Worm (Caenorhabditis elegans) whole organism, midembryonic: Measurements from ENCODE around the gene K12B6.4.

Source experiments
- T22C8.4 ChIP-seq: fragments of 200-800 bp; sonication (Bioruptor generic); IDR thresholded peaks from 2 replicates; pipeline ENCODE4 v1.3.6; 2022; ENCODE audit warnings: missing genetic modification characterization, missing compliant biosample characterization
- cog-1 ChIP-seq: sonication (generic microtip); optimal IDR thresholded peaks from 2 replicates; lab custom pipeline; 2016; ENCODE audit warnings: missing genetic modification characterization, missing compliant biosample characterization
- flt-1 ChIP-seq: fragments of 200-800 bp; sonication (Bioruptor generic); IDR thresholded peaks from 2 replicates; pipeline ENCODE4 v1.3.6; 2022; ENCODE audit warnings: missing genetic modification characterization, missing compliant biosample characterization
- klf-2 ChIP-seq: fragments of 200-800 bp; sonication (Bioruptor generic); conservative IDR thresholded peaks from 2 replicates; pipeline ENCODE4 v1.3.6; 2022; ENCODE audit warnings: missing genetic modification reagents, missing genetic modification characterization, missing compliant biosample characterization
- med-1 ChIP-seq: sonication (generic microtip); optimal IDR thresholded peaks from 2 replicates; lab custom pipeline; 2017; ENCODE audit warnings: missing genetic modification characterization, mild to moderate bottlenecking, missing compliant biosample characterization, antibody characterized with exemption, missing genetic modification reagents; ENCODE audit not compliant: insufficient read depth
- ref-1 ChIP-seq: fragments of 200-800 bp; sonication (Bioruptor generic); conservative IDR thresholded peaks from 2 replicates; pipeline ENCODE4 v1.3.6; 2022; ENCODE audit warnings: missing genetic modification reagents, missing genetic modification characterization, missing compliant biosample characterization
- tab-1 ChIP-seq: fragments of 200-800 bp; sonication (Bioruptor generic); IDR thresholded peaks from 2 replicates; pipeline ENCODE4 v1.3.6; 2022; ENCODE audit warnings: missing genetic modification characterization, missing compliant biosample characterization
- ztf-23 ChIP-seq: fragments of 200-800 bp; sonication (Bioruptor generic); IDR thresholded peaks from 2 replicates; pipeline ENCODE4 v1.3.6; 2022; ENCODE audit warnings: missing genetic modification reagents, missing genetic modification characterization, missing compliant biosample characterization
- ztf-29 ChIP-seq: fragments of 200-800 bp; sonication (Bioruptor generic); IDR thresholded peaks from 2 replicates; pipeline ENCODE4 v1.3.6; 2022; ENCODE audit warnings: missing genetic modification reagents, missing genetic modification characterization, missing compliant biosample characterization

K12B6.4 gene

DNA sequence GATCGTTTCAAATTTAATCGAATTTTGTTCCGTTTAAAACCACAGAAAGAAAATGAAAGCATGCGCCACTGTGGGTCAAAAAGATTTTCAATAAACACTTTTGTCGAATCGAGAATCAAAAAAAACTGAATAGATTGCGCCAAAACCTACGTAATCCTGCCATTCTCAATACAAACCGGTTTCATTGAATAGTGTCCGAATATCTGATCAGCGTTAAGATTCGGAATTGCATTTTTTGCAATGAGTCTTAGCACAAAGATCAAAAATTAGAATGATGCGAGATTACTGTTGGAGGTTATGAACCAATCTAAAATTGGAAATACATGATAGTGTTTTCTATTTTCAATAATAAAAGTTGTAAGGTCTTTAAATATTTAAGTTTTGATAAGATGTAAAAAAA lies 36.9 kb upstream of the K12B6.4 start:
- TF ChIP-seq med-1 (GFP tag; lab: Kevin White, UChicago) (no peak), tab-1 (no peak), ztf-23 (GFP tag; lab: Robert Waterston, UW) (no peak), ref-1 (GFP tag; lab: Robert Waterston, UW) (no peak), ztf-29 (no peak), flt-1 (no peak), T22C8.4 (no peak), cog-1 (tag; lab: Kevin White, UChicago) (no peak), klf-2 (GFP tag; lab: Robert Waterston, UW) (no peak)

DNA sequence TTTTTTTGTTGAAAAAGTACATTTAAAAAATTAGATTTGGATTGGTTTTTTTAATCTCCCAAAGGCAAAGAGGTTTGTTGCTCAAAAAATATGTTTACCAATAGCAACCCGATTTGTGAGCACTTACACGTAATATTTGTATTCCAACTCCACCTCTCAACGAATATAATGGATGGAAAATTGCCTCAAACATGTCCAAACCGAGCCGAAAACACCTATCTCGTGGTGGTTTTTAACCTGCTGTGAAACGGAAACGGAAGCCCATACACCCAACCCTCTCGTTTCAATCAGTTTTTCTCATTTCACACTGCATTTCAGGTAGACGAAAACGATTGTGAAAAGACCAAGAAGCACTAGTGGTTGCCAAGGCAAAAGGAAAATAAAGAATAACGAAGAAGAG lies 35.6 kb upstream of the K12B6.4 start, which contains the start of gene cest-24:
TSS of gene cest-24 (plus strand) at position 301 of the 400 bp plus-strand sequence.
- no peak for TF ChIP-seq ztf-29
- TF ChIP-seq flt-1 = no peak
- TF ChIP-seq tab-1 = no peak
- TF ChIP-seq ref-1 (GFP tag; lab: Robert Waterston, UW) = no peak
- TF ChIP-seq klf-2 (GFP tag; lab: Robert Waterston, UW) = no peak
- TF ChIP-seq T22C8.4 = no peak
- no peak for TF ChIP-seq cog-1 (tag; lab: Kevin White, UChicago)
- TF ChIP-seq med-1 (GFP tag; lab: Kevin White, UChicago) = no peak
- no peak for TF ChIP-seq ztf-23 (GFP tag; lab: Robert Waterston, UW)

DNA sequence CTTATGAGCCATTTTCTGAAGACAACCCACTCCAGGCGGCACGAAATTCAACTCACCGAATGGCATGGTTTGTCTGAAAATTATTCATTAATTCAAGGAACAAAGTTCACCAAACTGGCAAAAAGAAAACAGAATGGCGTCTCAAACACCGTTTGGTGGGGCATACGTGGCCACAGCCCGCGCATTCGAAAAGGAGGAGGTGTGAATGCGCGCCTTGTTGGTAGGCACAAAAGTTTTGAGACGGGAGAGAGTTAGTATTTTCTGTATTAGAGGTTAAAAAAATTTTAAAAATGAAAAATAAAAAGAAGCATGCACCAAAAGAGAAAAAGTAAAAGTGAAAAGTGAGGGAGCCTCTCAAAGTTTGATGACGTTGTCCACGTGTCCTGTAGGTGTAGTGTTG lies 30.9 kb upstream of the K12B6.4 start:
- TF ChIP-seq flt-1 (no peak), cog-1 (tag; lab: Kevin White, UChicago) (no peak), ztf-29 (no peak), ztf-23 (GFP tag; lab: Robert Waterston, UW) (no peak), tab-1 (no peak), T22C8.4 (no peak), med-1 (GFP tag; lab: Kevin White, UChicago) (no peak), ref-1 (GFP tag; lab: Robert Waterston, UW) (no peak), klf-2 (GFP tag; lab: Robert Waterston, UW) (no peak)

ce11 chrV:6303471-6303870 lies 22.4 kb upstream of the K12B6.4 start, which contains the start of gene sago-1:
TSS of gene sago-1 (plus strand) at chrV:6303771.
- TF ChIP-seq ztf-29 (no peak), T22C8.4 (no peak), klf-2 (GFP tag; lab: Robert Waterston, UW) (no peak), ztf-23 (GFP tag; lab: Robert Waterston, UW) (no peak), ref-1 (GFP tag; lab: Robert Waterston, UW) (no peak), cog-1 (tag; lab: Kevin White, UChicago) (no peak), med-1 (GFP tag; lab: Kevin White, UChicago) (no peak), tab-1 (no peak), flt-1 (no peak)

DNA sequence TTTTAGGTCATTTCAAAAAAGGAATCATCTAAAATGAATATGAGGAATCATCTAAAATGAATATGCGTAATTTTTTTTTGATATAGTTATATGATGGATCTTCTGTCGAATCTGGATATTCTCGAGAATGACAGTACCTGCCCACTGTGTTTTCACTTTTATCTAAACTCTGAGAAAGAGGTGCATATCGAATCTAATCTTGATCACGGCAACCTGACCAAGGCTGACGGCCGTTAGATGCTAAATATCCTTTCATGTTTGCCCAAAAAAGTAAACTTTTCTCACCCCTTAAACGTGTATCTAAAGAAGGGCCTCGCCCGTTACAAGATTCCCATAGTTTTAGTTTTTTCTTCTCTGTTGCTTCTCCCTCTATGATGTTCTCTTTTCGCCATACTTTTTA lies 21.4 kb upstream of the K12B6.4 start:
- TF ChIP-seq med-1 (GFP tag; lab: Kevin White, UChicago) (no peak), ref-1 (GFP tag; lab: Robert Waterston, UW) (no peak), ztf-23 (GFP tag; lab: Robert Waterston, UW) (no peak), T22C8.4 (no peak), tab-1 (no peak), flt-1 (no peak), klf-2 (GFP tag; lab: Robert Waterston, UW) (no peak), cog-1 (tag; lab: Kevin White, UChicago) (no peak), ztf-29 (no peak)

- TF ChIP-seq klf-2 (GFP tag; lab: Robert Waterston, UW) (no peak), cog-1 (tag; lab: Kevin White, UChicago) (no peak), flt-1 (no peak), ref-1 (GFP tag; lab: Robert Waterston, UW) (no peak), ztf-23 (GFP tag; lab: Robert Waterston, UW) (no peak), ztf-29 (no peak), tab-1 (no peak), T22C8.4 (no peak), med-1 (GFP tag; lab: Kevin White, UChicago) (no peak)
Observed at ce11 chrV:6301046-6301445, 20.0 kb upstream of the K12B6.4 start.

DNA sequence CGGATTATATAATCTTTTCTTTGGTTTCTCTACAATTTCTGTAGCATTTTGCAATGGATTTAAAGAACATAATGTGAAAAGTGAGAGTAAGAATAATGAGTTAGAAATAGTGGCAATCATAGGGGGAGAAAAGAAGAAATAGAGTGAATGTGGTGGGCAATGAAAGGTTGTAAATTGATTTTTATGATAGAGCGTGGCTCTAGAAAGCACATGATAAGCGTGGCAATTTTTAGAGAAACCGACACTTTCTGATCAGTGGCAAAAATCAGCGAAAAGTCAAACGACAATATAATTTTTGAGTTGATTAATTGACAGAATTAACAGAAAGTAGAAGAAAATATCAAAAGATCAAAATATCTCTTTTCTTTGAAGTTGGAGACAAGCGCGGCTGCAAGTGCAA lies 11.3 kb upstream of the K12B6.4 start, which contains the start of gene K12B6.9:
TSS of gene K12B6.9 (minus strand) at position 266 of the 400 bp plus-strand sequence.
- no peak for TF ChIP-seq ref-1 (GFP tag; lab: Robert Waterston, UW)
- no peak for TF ChIP-seq klf-2 (GFP tag; lab: Robert Waterston, UW)
- TF ChIP-seq T22C8.4 = no peak
- TF ChIP-seq flt-1 = no peak

- TF ChIP-seq T22C8.4 (no peak), ztf-29 (no peak), klf-2 (GFP tag; lab: Robert Waterston, UW) (no peak), tab-1 (no peak), ztf-23 (GFP tag; lab: Robert Waterston, UW) (no peak), flt-1 (no peak), cog-1 (tag; lab: Kevin White, UChicago) (no peak), ref-1 (GFP tag; lab: Robert Waterston, UW) (no peak), med-1 (GFP tag; lab: Kevin White, UChicago) (no peak)
Observed at ce11 chrV:6291301-6291700, 10.2 kb upstream of the K12B6.4 start.

DNA sequence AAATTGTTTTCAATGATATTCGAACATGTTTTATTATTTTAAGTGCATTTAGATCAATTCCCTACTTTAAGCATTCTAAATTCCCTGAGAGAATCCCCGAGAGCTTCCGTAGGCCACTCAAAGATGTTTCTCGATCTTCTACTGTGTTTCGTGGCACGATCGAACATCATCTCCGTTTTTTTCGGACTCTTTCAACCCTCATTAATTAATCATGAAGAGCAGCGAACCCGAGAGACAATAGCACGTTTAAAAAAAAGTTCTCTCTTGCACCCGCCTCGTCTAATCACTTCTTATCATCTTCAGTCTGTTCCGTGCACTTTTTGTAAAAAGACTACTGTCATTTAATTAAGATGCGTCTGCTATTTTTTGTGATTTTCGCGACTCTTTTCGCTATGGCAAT lies 7.5 kb upstream of the K12B6.4 start, which contains the start of gene K12B6.11:
TSS of gene K12B6.11 (plus strand) at position 301 of the 400 bp plus-strand sequence.
- TF ChIP-seq ztf-23 (GFP tag; lab: Robert Waterston, UW) (no peak), T22C8.4 (no peak), ref-1 (GFP tag; lab: Robert Waterston, UW) (no peak), med-1 (GFP tag; lab: Kevin White, UChicago) (no peak), cog-1 (tag; lab: Kevin White, UChicago) (no peak), ztf-29 (no peak), flt-1 (no peak), klf-2 (GFP tag; lab: Robert Waterston, UW) (no peak), tab-1 (no peak)

- TF ChIP-seq flt-1 = no peak
- TF ChIP-seq klf-2 (GFP tag; lab: Robert Waterston, UW) = no peak
- TF ChIP-seq tab-1 = no peak
- TF ChIP-seq ztf-23 (GFP tag; lab: Robert Waterston, UW) = no peak
- TF ChIP-seq med-1 (GFP tag; lab: Kevin White, UChicago) = no peak
Observed at ce11 chrV:6286343-6286742, 5.3 kb upstream of the K12B6.4 start, which contains the start of gene srn-1. TSS of gene srn-1 (minus strand) at chrV:6286443.
